Worm (Caenorhabditis elegans): ENCODE results near the gene smg-8.

smg-8 gene

ce11 chrII:14405489-14406059, 35.6 kb upstream of the smg-8 start:
- no peak for TF ChIP-seq fos-1 (tag; optimal IDR thresholded peaks at IDR 0.05)
- no peak for TF ChIP-seq nhr-6 (tag; optimal IDR thresholded peaks at IDR 0.05)
- TF ChIP-seq dmd-4 (tag; optimal IDR thresholded peaks at IDR 0.05): no peak
- TF ChIP-seq ceh-82 (tag; optimal IDR thresholded peaks at IDR 0.05): no peak
- TF ChIP-seq unc-62 (GFP tag; optimal IDR thresholded peaks at IDR 0.05): no peak
- no peak for TF ChIP-seq lin-11 (tag; optimal IDR thresholded peaks at IDR 0.05)
- TF ChIP-seq nhr-25 (tag; optimal IDR thresholded peaks at IDR 0.05): no peak
- no peak for TF ChIP-seq egl-27 (tag; optimal IDR thresholded peaks at IDR 0.05)
- peak; percentile 23 for TF ChIP-seq F13H6.1 (tag; optimal IDR thresholded peaks at IDR 0.05)
- no peak for TF ChIP-seq peb-1 (tag; optimal IDR thresholded peaks at IDR 0.05)
- TF ChIP-seq gmeb-1 (tag; optimal IDR thresholded peaks at IDR 0.05): no peak
- TF ChIP-seq sma-3 (GFP tag; optimal IDR thresholded peaks at IDR 0.05): peak; percentile 6
- TF ChIP-seq blmp-1 (tag; optimal IDR thresholded peaks at IDR 0.05; ENCODE audit: insufficient read depth): no peak
- no peak for TF ChIP-seq ceh-16 (tag; optimal IDR thresholded peaks at IDR 0.05)
- TF ChIP-seq ama-1 (optimal IDR thresholded peaks at IDR 0.05): peak; percentile 99
- TF ChIP-seq aly-2 (tag; optimal IDR thresholded peaks at IDR 0.05): no peak
- no peak for TF ChIP-seq skn-1 (tag; optimal IDR thresholded peaks at IDR 0.05)
- TF ChIP-seq alr-1 (tag; optimal IDR thresholded peaks at IDR 0.05): no peak
- no peak for TF ChIP-seq crh-2 (tag; optimal IDR thresholded peaks at IDR 0.05)
- TF ChIP-seq mab-5 (tag; optimal IDR thresholded peaks at IDR 0.05): no peak
- TF ChIP-seq lin-13 (GFP tag; optimal IDR thresholded peaks at IDR 0.05): no peak

- TF ChIP-seq aly-2 (tag; optimal IDR thresholded peaks at IDR 0.05) (no peak), ceh-82 (tag; optimal IDR thresholded peaks at IDR 0.05) (no peak), nhr-77 (tag; optimal IDR thresholded peaks at IDR 0.05) (no peak), ama-1 (optimal IDR thresholded peaks at IDR 0.05) (peak; percentile 93), ztf-1 (GFP tag; conservative IDR thresholded peaks at IDR 0.05) (no peak), nhr-25 (tag; optimal IDR thresholded peaks at IDR 0.05) (no peak), skn-1 (tag; optimal IDR thresholded peaks at IDR 0.05) (no peak), C34F6.9 (tag; optimal IDR thresholded peaks at IDR 0.05) (peak; percentile 10), nhr-6 (tag; optimal IDR thresholded peaks at IDR 0.05) (no peak), elt-1 (tag; optimal IDR thresholded peaks at IDR 0.05) (no peak), lsy-2 (tag; optimal IDR thresholded peaks at IDR 0.05) (peak in 1 of 2 experiments; percentile 0)
These were observed 34.9 kb upstream of the smg-8 start for ce11 chrII:14406117-14406935.

- TF ChIP-seq nhr-77 (tag; optimal IDR thresholded peaks at IDR 0.05): no peak
- TF ChIP-seq elt-3 (tag; optimal IDR thresholded peaks at IDR 0.05): no peak
- peak; percentile 91 for TF ChIP-seq ztf-4 (tag; optimal IDR thresholded peaks at IDR 0.05)
- TF ChIP-seq R02D3.7 (tag; optimal IDR thresholded peaks at IDR 0.05): no peak
- no peak for TF ChIP-seq nhr-6 (tag; optimal IDR thresholded peaks at IDR 0.05)
- no peak for TF ChIP-seq gmeb-1 (tag; optimal IDR thresholded peaks at IDR 0.05)
- no peak for TF ChIP-seq dmd-4 (tag; optimal IDR thresholded peaks at IDR 0.05)
- no peak for TF ChIP-seq ztf-11 (tag; optimal IDR thresholded peaks at IDR 0.05)
- no peak for TF ChIP-seq zag-1 (tag; optimal IDR thresholded peaks at IDR 0.05)
- TF ChIP-seq nhr-12 (tag; optimal IDR thresholded peaks at IDR 0.05): no peak
- peak; percentile 95 for TF ChIP-seq ama-1 (optimal IDR thresholded peaks at IDR 0.05)
- TF ChIP-seq ztf-1 (GFP tag; conservative IDR thresholded peaks at IDR 0.05): no peak
- TF ChIP-seq egl-27 (tag; optimal IDR thresholded peaks at IDR 0.05): no peak
- TF ChIP-seq blmp-1 (tag; optimal IDR thresholded peaks at IDR 0.05; ENCODE audit: insufficient read depth): peak; percentile 11
- TF ChIP-seq mab-5 (tag; optimal IDR thresholded peaks at IDR 0.05): no peak
- no peak for TF ChIP-seq peb-1 (tag; optimal IDR thresholded peaks at IDR 0.05)
- no peak for TF ChIP-seq nhr-23 (tag; optimal IDR thresholded peaks at IDR 0.05)
- TF ChIP-seq nhr-10 (tag; optimal IDR thresholded peaks at IDR 0.05): no peak
- peak; percentile 90 for TF ChIP-seq sem-4 (tag; optimal IDR thresholded peaks at IDR 0.05)
- TF ChIP-seq alr-1 (tag; optimal IDR thresholded peaks at IDR 0.05): no peak
- peak; percentile 9 for TF ChIP-seq skn-1 (tag; optimal IDR thresholded peaks at IDR 0.05)
- no peak for TF ChIP-seq aly-2 (tag; optimal IDR thresholded peaks at IDR 0.05)
- no peak for TF ChIP-seq unc-55 (GFP tag; optimal IDR thresholded peaks at IDR 0.05)
- TF ChIP-seq ceh-16 (tag; optimal IDR thresholded peaks at IDR 0.05): no peak
- TF ChIP-seq snpc-4 (tag; optimal IDR thresholded peaks at IDR 0.05): no peak
- no peak for TF ChIP-seq mdl-1 (tag; optimal IDR thresholded peaks at IDR 0.05)
- TF ChIP-seq nhr-129 (tag; optimal IDR thresholded peaks at IDR 0.05): no peak
- peak; percentile 31 for TF ChIP-seq lin-13 (GFP tag; optimal IDR thresholded peaks at IDR 0.05)
- no peak for TF ChIP-seq nhr-11 (tag; optimal IDR thresholded peaks at IDR 0.05)
- TF ChIP-seq mbf-1 (tag; optimal IDR thresholded peaks at IDR 0.05): no peak
- no peak for TF ChIP-seq ZK546.5 (tag; optimal IDR thresholded peaks at IDR 0.05)
- no peak for TF ChIP-seq nhr-237 (tag; optimal IDR thresholded peaks at IDR 0.05)
- TF ChIP-seq sma-3 (GFP tag; optimal IDR thresholded peaks at IDR 0.05): no peak
- peak in 1 of 2 experiments; percentile 80 for TF ChIP-seq lsy-2 (tag; optimal IDR thresholded peaks at IDR 0.05)
These were observed 33.6 kb upstream of the smg-8 start for ce11 chrII:14407332-14408270.

Measured in whole organism, L2 larva.